Worm (Caenorhabditis elegans): ENCODE data around the gene col-122.

The col-122 gene

ce11 chrIV:9530768-9531167 lies 32.4 kb upstream of the col-122 start:
- TF ChIP-seq tab-1 (GFP tag; IDR thresholded peaks at IDR 0.05) (no peak), med-1 (GFP tag; optimal IDR thresholded peaks at IDR 0.05; ENCODE audit: insufficient read depth) (no peak), T22C8.4 (GFP tag; IDR thresholded peaks at IDR 0.05) (no peak), ztf-29 (GFP tag; IDR thresholded peaks at IDR 0.05) (no peak), cog-1 (tag; optimal IDR thresholded peaks at IDR 0.05) (no peak), ztf-23 (GFP tag; IDR thresholded peaks at IDR 0.05) (no peak), flt-1 (GFP tag; IDR thresholded peaks at IDR 0.05) (no peak), ref-1 (GFP tag; conservative IDR thresholded peaks at IDR 0.05) (no peak), klf-2 (GFP tag; conservative IDR thresholded peaks at IDR 0.05) (no peak)

ce11 chrIV:9533071-9533470 lies 30.1 kb upstream of the col-122 start, which contains the start of gene F56H11.2:
F56H11.2 (minus strand) TSS chrIV:9533171.
- TF ChIP-seq cog-1 (tag; optimal IDR thresholded peaks at IDR 0.05) = no peak
- TF ChIP-seq tab-1 (GFP tag; IDR thresholded peaks at IDR 0.05) = no peak
- no peak for TF ChIP-seq flt-1 (GFP tag; IDR thresholded peaks at IDR 0.05)
- no peak for TF ChIP-seq T22C8.4 (GFP tag; IDR thresholded peaks at IDR 0.05)
- TF ChIP-seq med-1 (GFP tag; optimal IDR thresholded peaks at IDR 0.05; ENCODE audit: insufficient read depth) = no peak
- TF ChIP-seq ztf-23 (GFP tag; IDR thresholded peaks at IDR 0.05) = no peak
- TF ChIP-seq ref-1 (GFP tag; conservative IDR thresholded peaks at IDR 0.05) = no peak
- TF ChIP-seq klf-2 (GFP tag; conservative IDR thresholded peaks at IDR 0.05) = no peak
- TF ChIP-seq ztf-29 (GFP tag; IDR thresholded peaks at IDR 0.05) = no peak

ce11 chrIV:9534342-9534741 lies 28.8 kb upstream of the col-122 start:
- TF ChIP-seq flt-1 (GFP tag; IDR thresholded peaks at IDR 0.05) (no peak), ztf-23 (GFP tag; IDR thresholded peaks at IDR 0.05) (no peak), klf-2 (GFP tag; conservative IDR thresholded peaks at IDR 0.05) (no peak), med-1 (GFP tag; optimal IDR thresholded peaks at IDR 0.05; ENCODE audit: insufficient read depth) (no peak), cog-1 (tag; optimal IDR thresholded peaks at IDR 0.05) (no peak), ztf-29 (GFP tag; IDR thresholded peaks at IDR 0.05) (no peak), ref-1 (GFP tag; conservative IDR thresholded peaks at IDR 0.05) (no peak), T22C8.4 (GFP tag; IDR thresholded peaks at IDR 0.05) (no peak), tab-1 (GFP tag; IDR thresholded peaks at IDR 0.05) (no peak)

- TF ChIP-seq klf-2 (GFP tag; conservative IDR thresholded peaks at IDR 0.05) = no peak
- TF ChIP-seq T22C8.4 (GFP tag; IDR thresholded peaks at IDR 0.05) = no peak
- TF ChIP-seq ref-1 (GFP tag; conservative IDR thresholded peaks at IDR 0.05) = no peak
- TF ChIP-seq flt-1 (GFP tag; IDR thresholded peaks at IDR 0.05) = no peak
- no peak for TF ChIP-seq ztf-23 (GFP tag; IDR thresholded peaks at IDR 0.05)
Observed at ce11 chrIV:9535105-9535504, 28.1 kb upstream of the col-122 start.

- TF ChIP-seq tab-1 (GFP tag; IDR thresholded peaks at IDR 0.05) = no peak
- no peak for TF ChIP-seq flt-1 (GFP tag; IDR thresholded peaks at IDR 0.05)
- TF ChIP-seq med-1 (GFP tag; optimal IDR thresholded peaks at IDR 0.05; ENCODE audit: insufficient read depth) = no peak
- TF ChIP-seq ztf-29 (GFP tag; IDR thresholded peaks at IDR 0.05) = no peak
- TF ChIP-seq ztf-23 (GFP tag; IDR thresholded peaks at IDR 0.05) = no peak
Observed at ce11 chrIV:9536124-9536523, 27.1 kb upstream of the col-122 start.

ce11 chrIV:9537500-9537899 lies 25.7 kb upstream of the col-122 start:
- TF ChIP-seq med-1 (GFP tag; optimal IDR thresholded peaks at IDR 0.05; ENCODE audit: insufficient read depth) = no peak
- TF ChIP-seq ztf-29 (GFP tag; IDR thresholded peaks at IDR 0.05) = no peak
- no peak for TF ChIP-seq ztf-23 (GFP tag; IDR thresholded peaks at IDR 0.05)
- no peak for TF ChIP-seq cog-1 (tag; optimal IDR thresholded peaks at IDR 0.05)
- TF ChIP-seq klf-2 (GFP tag; conservative IDR thresholded peaks at IDR 0.05) = no peak
- TF ChIP-seq ref-1 (GFP tag; conservative IDR thresholded peaks at IDR 0.05) = no peak
- TF ChIP-seq flt-1 (GFP tag; IDR thresholded peaks at IDR 0.05) = no peak
- TF ChIP-seq T22C8.4 (GFP tag; IDR thresholded peaks at IDR 0.05) = no peak
- no peak for TF ChIP-seq tab-1 (GFP tag; IDR thresholded peaks at IDR 0.05)

ce11 chrIV:9538214-9538613 lies 25.0 kb upstream of the col-122 start:
- no peak for TF ChIP-seq cog-1 (tag; optimal IDR thresholded peaks at IDR 0.05)
- no peak for TF ChIP-seq ztf-23 (GFP tag; IDR thresholded peaks at IDR 0.05)
- TF ChIP-seq T22C8.4 (GFP tag; IDR thresholded peaks at IDR 0.05) = no peak
- no peak for TF ChIP-seq tab-1 (GFP tag; IDR thresholded peaks at IDR 0.05)
- no peak for TF ChIP-seq ztf-29 (GFP tag; IDR thresholded peaks at IDR 0.05)
- TF ChIP-seq flt-1 (GFP tag; IDR thresholded peaks at IDR 0.05) = no peak
- TF ChIP-seq klf-2 (GFP tag; conservative IDR thresholded peaks at IDR 0.05) = no peak
- TF ChIP-seq med-1 (GFP tag; optimal IDR thresholded peaks at IDR 0.05; ENCODE audit: insufficient read depth) = no peak
- TF ChIP-seq ref-1 (GFP tag; conservative IDR thresholded peaks at IDR 0.05) = no peak

ce11 chrIV:9540342-9540856 lies 22.8 kb upstream of the col-122 start, which contains the start of gene fbl-1:
fbl-1 (plus strand) TSS chrIV:9540806.
- TF ChIP-seq T22C8.4 (GFP tag; IDR thresholded peaks at IDR 0.05) (no peak), flt-1 (GFP tag; IDR thresholded peaks at IDR 0.05) (no peak), klf-2 (GFP tag; conservative IDR thresholded peaks at IDR 0.05) (no peak), tab-1 (GFP tag; IDR thresholded peaks at IDR 0.05) (no peak), ztf-29 (GFP tag; IDR thresholded peaks at IDR 0.05) (no peak), cog-1 (tag; optimal IDR thresholded peaks at IDR 0.05) (no peak), ztf-23 (GFP tag; IDR thresholded peaks at IDR 0.05) (no peak), ref-1 (GFP tag; conservative IDR thresholded peaks at IDR 0.05) (no peak), med-1 (GFP tag; optimal IDR thresholded peaks at IDR 0.05; ENCODE audit: insufficient read depth) (no peak)

- TF ChIP-seq tab-1 (GFP tag; IDR thresholded peaks at IDR 0.05) (no peak), ztf-29 (GFP tag; IDR thresholded peaks at IDR 0.05) (no peak), flt-1 (GFP tag; IDR thresholded peaks at IDR 0.05) (no peak), T22C8.4 (GFP tag; IDR thresholded peaks at IDR 0.05) (no peak), cog-1 (tag; optimal IDR thresholded peaks at IDR 0.05) (no peak), klf-2 (GFP tag; conservative IDR thresholded peaks at IDR 0.05) (no peak), med-1 (GFP tag; optimal IDR thresholded peaks at IDR 0.05; ENCODE audit: insufficient read depth) (no peak), ztf-23 (GFP tag; IDR thresholded peaks at IDR 0.05) (no peak), ref-1 (GFP tag; conservative IDR thresholded peaks at IDR 0.05) (no peak)
Observed at ce11 chrIV:9545986-9546385, 17.2 kb upstream of the col-122 start, which contains the start of gene T05A1.5. T05A1.5 (plus strand) TSS chrIV:9546286.

All from whole organism, midembryonic.